Worm (Caenorhabditis elegans) whole organism, mixed stage, embryonic: Measurements from ENCODE around the gene H41C03.1.

Experiments
- M03D4.4 ChIP-seq: sonication (generic microtip); optimal IDR thresholded peaks from 2 replicates; lab custom pipeline; 2017; ENCODE audit warnings: mild to moderate bottlenecking, missing genetic modification characterization, missing compliant biosample characterization
- ceh-83 ChIP-seq: fragments of 200-800 bp; sonication (Bioruptor generic); optimal IDR thresholded peaks from 2 replicates; lab custom pipeline; 2018; ENCODE audit warnings: mild to moderate bottlenecking, missing genetic modification characterization, missing compliant biosample characterization
- ces-1 ChIP-seq: fragments of 150-350 bp; optimal IDR thresholded peaks from 2 replicates; lab custom pipeline; 2014; ENCODE audit warnings: missing biosample characterization, missing genetic modification reagents, missing genetic modification characterization
- elt-3 ChIP-seq: fragments of 150-350 bp; optimal IDR thresholded peaks from 2 replicates; lab custom pipeline; 2014; ENCODE audit warnings: missing biosample characterization, missing genetic modification characterization
- lin-32 ChIP-seq: fragments of 200-800 bp; sonication (Bioruptor generic); optimal IDR thresholded peaks from 2 replicates; lab custom pipeline; 2018; ENCODE audit warnings: mild to moderate bottlenecking, missing genetic modification characterization, missing compliant biosample characterization
- lsy-2 ChIP-seq: fragments of 150-350 bp; optimal IDR thresholded peaks from 2 replicates; lab custom pipeline; 2014; ENCODE audit warnings: missing biosample characterization, missing genetic modification characterization
- nhr-2 ChIP-seq: fragments of 150-350 bp; optimal IDR thresholded peaks from 2 replicates; lab custom pipeline; 2014; ENCODE audit warnings: missing biosample characterization, missing genetic modification characterization
- nhr-237 ChIP-seq: fragments of 150-350 bp; optimal IDR thresholded peaks from 2 replicates; lab custom pipeline; 2014; ENCODE audit warnings: missing biosample characterization, missing genetic modification characterization
- nhr-28 ChIP-seq: fragments of 150-350 bp; optimal IDR thresholded peaks from 2 replicates; lab custom pipeline; 2014; ENCODE audit warnings: missing biosample characterization, missing genetic modification characterization
- pha-4 ChIP-seq: fragments of 150-350 bp; optimal IDR thresholded peaks from 2 replicates; lab custom pipeline; 2018; ENCODE audit warnings: missing biosample characterization, missing genetic modification reagents, missing genetic modification characterization
- snpc-4 ChIP-seq: fragments of 150-350 bp; optimal IDR thresholded peaks from 2 replicates; lab custom pipeline; 2014; ENCODE audit warnings: missing biosample characterization, missing genetic modification characterization
- unc-62 ChIP-seq: fragments of 150-350 bp; optimal IDR thresholded peaks from 2 replicates; lab custom pipeline; 2014; ENCODE audit warnings: missing biosample characterization, missing genetic modification reagents, missing genetic modification characterization
- ztf-11 ChIP-seq: fragments of 150-350 bp; optimal IDR thresholded peaks from 2 replicates; lab custom pipeline; 2014; ENCODE audit warnings: missing biosample characterization, missing genetic modification characterization

- no peak for TF ChIP-seq nhr-28 (tag; lab: Kevin White, UChicago)
- TF ChIP-seq lin-32 (GFP tag; lab: Kevin White, UChicago), result no peak
- no peak for TF ChIP-seq elt-3 (tag; lab: Kevin White, UChicago)
- no peak for TF ChIP-seq ceh-83 (GFP tag; lab: Kevin White, UChicago)
- no peak for TF ChIP-seq ces-1 (GFP tag; lab: Kevin White, UChicago)
- TF ChIP-seq M03D4.4 (tag; lab: Kevin White, UChicago), result no peak
- TF ChIP-seq nhr-2 (tag; lab: Kevin White, UChicago), result no peak
- no peak for TF ChIP-seq nhr-237
- no peak for TF ChIP-seq ztf-11 (tag; lab: Kevin White, UChicago)
- TF ChIP-seq lsy-2 (tag; lab: Kevin White, UChicago), result no peak
- no peak for TF ChIP-seq snpc-4 (tag; lab: Kevin White, UChicago)
- no peak for TF ChIP-seq unc-62
- TF ChIP-seq pha-4, result no peak
Observed at ce11 chrII:5841866-5842265, 12.4 kb upstream of the H41C03.1 start, which contains the start of gene nep-25.
